Fruit fly (Drosophila melanogaster) whole organism, prepupa: ENCODE measurements around the gene Ktl.

ENCODE experiments used
- CG11294 ChIP-seq: fragments of 200-800 bp; sonication (Bioruptor generic); IDR thresholded peaks from 2 replicates; pipeline ENCODE4 v1.3.6; 2022; ENCODE audit warnings: missing biosample characterization, missing genetic modification characterization
- CG6792 ChIP-seq: fragments of 200-800 bp; sonication (Bioruptor generic); optimal IDR thresholded peaks from 3 replicates; lab custom pipeline; 2016; ENCODE audit warnings: missing biosample characterization, missing genetic modification characterization
- Gug ChIP-seq: fragments of 200-800 bp; sonication (Bioruptor generic); IDR thresholded peaks from 2 replicates; pipeline ENCODE4 v1.3.6; 2022; ENCODE audit warnings: missing biosample characterization, missing genetic modification characterization
- Hr39 ChIP-seq: fragments of 200-800 bp; sonication (Bioruptor generic); optimal IDR thresholded peaks from 2 replicates; lab custom pipeline; 2016; ENCODE audit warnings: missing biosample characterization, missing genetic modification characterization
- OdsH ChIP-seq: fragments of 200-800 bp; sonication (Bioruptor generic); optimal IDR thresholded peaks from 3 replicates; lab custom pipeline; 2016; ENCODE audit warnings: missing biosample characterization, missing genetic modification characterization
- fd85E ChIP-seq: fragments of 200-800 bp; sonication (Bioruptor generic); optimal IDR thresholded peaks from 3 replicates; lab custom pipeline; 2016; ENCODE audit warnings: missing biosample characterization, missing genetic modification characterization
- svp ChIP-seq: fragments of 200-800 bp; sonication (Bioruptor generic); peaks from one replicate; lab custom pipeline; 2016; ENCODE audit warnings: missing biosample characterization, missing genetic modification characterization

- no peak for TF ChIP-seq CG6792 (GFP tag; lab: Kevin White, UChicago)
- TF ChIP-seq fd85E = no peak
- TF ChIP-seq Gug (GFP tag; lab: Robert Waterston, UW) = no peak
- TF ChIP-seq svp (GFP tag; lab: Kevin White, UChicago) = no peak
- no peak for TF ChIP-seq CG11294 (GFP tag; lab: Robert Waterston, UW)
- no peak for TF ChIP-seq Hr39 (GFP tag; lab: Kevin White, UChicago)
- TF ChIP-seq OdsH (GFP tag; lab: Kevin White, UChicago) = no peak
These were observed 48.3 kb upstream of the Ktl start, which contains the start of gene CG31191 for dm6 chr3R:20945463-20945862.
